Worm (Caenorhabditis elegans): Measurements from ENCODE around the gene F14H8.5.
"Not testable (repeated sequence)": the region's sequence is repeated elsewhere in the genome, so short reads cannot be mapped to it uniquely, and the experiment has no call there.

- TF ChIP-seq rbr-2 (tag; optimal IDR thresholded peaks at IDR 0.05); nhr-77 (tag; optimal IDR thresholded peaks at IDR 0.05); unc-39 (tag; optimal IDR thresholded peaks at IDR 0.05); pha-4 (GFP tag; IDR thresholded peaks at IDR 0.05); pha-4 (tag; optimal IDR thresholded peaks at IDR 0.05): not testable (repeated sequence)
Measured at ce11 chrV:15031373-15031772, 10.5 kb downstream of the F14H8.5 start, which contains the start of gene cng-1.
